Fruit fly (Drosophila melanogaster) whole organism, embryonic: ENCODE measurements around the gene Nf-YC.

Experiments
- Adf1 ChIP-seq: fragments of 200-800 bp; sonication (Bioruptor generic); IDR thresholded peaks from 2 replicates; pipeline ENCODE4 v1.3.6; 2022; ENCODE audit warnings: missing biosample characterization, missing genetic modification characterization
- Awh ChIP-seq: fragments of 200-800 bp; sonication (Bioruptor generic); IDR thresholded peaks from 2 replicates; pipeline ENCODE4, ENCODE4 v1.3.6; 2022; ENCODE audit warnings: missing biosample characterization, missing genetic modification characterization
- B-H2 ChIP-seq: fragments of 200-800 bp; sonication (Bioruptor generic); optimal IDR thresholded peaks from 2 replicates; lab custom pipeline; 2018; ENCODE audit warnings: missing biosample characterization, mild to moderate bottlenecking, missing genetic modification characterization
- BtbVII ChIP-seq: fragments of 200-800 bp; sonication (Bioruptor generic); optimal IDR thresholded peaks from 3 replicates; lab custom pipeline; 2017; ENCODE audit warnings: missing biosample characterization, mild to moderate bottlenecking, missing genetic modification characterization
- C15 ChIP-seq: fragments of 200-800 bp; sonication (Bioruptor generic); IDR thresholded peaks from 3 replicates; pipeline ENCODE4 v1.3.6; 2022; ENCODE audit warnings: missing biosample characterization, missing genetic modification characterization
- CG10462 ChIP-seq: fragments of 200-800 bp; sonication (Bioruptor generic); optimal IDR thresholded peaks from 2 replicates; lab custom pipeline; 2016; ENCODE audit warnings: missing biosample characterization, missing genetic modification characterization
- CG12219 ChIP-seq: fragments of 200-800 bp; sonication (Bioruptor generic); optimal IDR thresholded peaks from 3 replicates; lab custom pipeline; 2018; ENCODE audit warnings: missing biosample characterization, mild to moderate bottlenecking, missing genetic modification characterization
- CG12769 ChIP-seq: fragments of 200-800 bp; sonication (Bioruptor generic); optimal IDR thresholded peaks from 2 replicates; lab custom pipeline; 2019; ENCODE audit warnings: missing biosample characterization, mild to moderate bottlenecking, missing genetic modification characterization, moderate library complexity
- CG15011 ChIP-seq: fragments of 200-800 bp; sonication (Bioruptor generic); optimal IDR thresholded peaks from 3 replicates; lab custom pipeline; 2018; ENCODE audit warnings: missing biosample characterization, mild to moderate bottlenecking, missing genetic modification characterization
- CG1529 ChIP-seq: fragments of 200-800 bp; sonication (Bioruptor generic); optimal IDR thresholded peaks from 3 replicates; lab custom pipeline; 2018; ENCODE audit warnings: missing biosample characterization, missing genetic modification characterization
- CG1603 ChIP-seq: fragments of 200-800 bp; sonication (Bioruptor generic); optimal IDR thresholded peaks from 2 replicates; lab custom pipeline; 2019; ENCODE audit warnings: missing biosample characterization, mild to moderate bottlenecking, missing genetic modification characterization, moderate library complexity
- CG18011 ChIP-seq: fragments of 200-800 bp; sonication (Bioruptor generic); optimal IDR thresholded peaks from 2 replicates; lab custom pipeline; 2017; ENCODE audit warnings: missing biosample characterization, missing genetic modification characterization, mild to moderate bottlenecking, moderate library complexity, missing genotype
- CG1832 ChIP-seq: fragments of 200-800 bp; sonication (Bioruptor generic); optimal IDR thresholded peaks from 2 replicates; lab custom pipeline; 2017; ENCODE audit warnings: missing biosample characterization, mild to moderate bottlenecking, missing genetic modification characterization, inconsistent platforms
- CG2202 ChIP-seq: fragments of 200-800 bp; sonication (Bioruptor generic); optimal IDR thresholded peaks from 2 replicates; lab custom pipeline; 2018; ENCODE audit warnings: missing biosample characterization, mild to moderate bottlenecking, missing genetic modification characterization
- CG32532 ChIP-seq: fragments of 200-800 bp; sonication (Bioruptor generic); IDR thresholded peaks from 2 replicates; pipeline ENCODE4 v1.3.6; 2022; ENCODE audit warnings: missing biosample characterization, missing genetic modification characterization
- CG3726 ChIP-seq: fragments of 200-800 bp; sonication (Bioruptor generic); IDR thresholded peaks from 3 replicates; pipeline ENCODE4, ENCODE4 v1.3.6; 2022; ENCODE audit warnings: missing biosample characterization, missing genetic modification characterization
- CG7928 ChIP-seq: fragments of 200-800 bp; sonication (Bioruptor generic); optimal IDR thresholded peaks from 2 replicates; lab custom pipeline; 2017; ENCODE audit warnings: missing biosample characterization, mild to moderate bottlenecking, missing genetic modification characterization
- CG7963 ChIP-seq: fragments of 200-800 bp; sonication (Bioruptor generic); IDR thresholded peaks from 3 replicates; pipeline ENCODE4 v1.3.6; 2022; ENCODE audit warnings: missing biosample characterization, missing genetic modification characterization; ENCODE audit not compliant: partially characterized antibody
- CG9727 ChIP-seq: fragments of 200-800 bp; sonication (Bioruptor generic); optimal IDR thresholded peaks from 3 replicates; lab custom pipeline; 2017; ENCODE audit warnings: missing biosample characterization, mild to moderate bottlenecking, missing genetic modification characterization
- CG9876 ChIP-seq: fragments of 200-800 bp; sonication (Bioruptor generic); optimal IDR thresholded peaks from 2 replicates; lab custom pipeline; 2016; ENCODE audit warnings: missing biosample characterization, missing genetic modification characterization
- Dad ChIP-seq: fragments of 200-800 bp; sonication (Bioruptor generic); optimal IDR thresholded peaks from 3 replicates; lab custom pipeline; 2016; ENCODE audit warnings: missing biosample characterization, missing genetic modification characterization
- E2f2 ChIP-seq: fragments of 200-800 bp; sonication (Bioruptor generic); IDR thresholded peaks from 2 replicates; pipeline ENCODE4 v1.3.6; 2022; ENCODE audit warnings: missing biosample characterization, missing genetic modification characterization
- Hsf ChIP-seq: fragments of 200-800 bp; sonication (Bioruptor generic); optimal IDR thresholded peaks from 3 replicates; lab custom pipeline; 2016; ENCODE audit warnings: missing biosample characterization, missing genetic modification characterization
- MTF-1 ChIP-seq: fragments of 200-800 bp; sonication (Bioruptor generic); optimal IDR thresholded peaks from 2 replicates; lab custom pipeline; 2018; ENCODE audit warnings: missing biosample characterization, mild to moderate bottlenecking, missing genetic modification characterization, borderline replicate concordance
- Mad ChIP-seq: fragments of 200-800 bp; sonication (Bioruptor generic); optimal IDR thresholded peaks from 2 replicates; lab custom pipeline; 2016; ENCODE audit warnings: missing biosample characterization, missing genetic modification characterization
- Mrtf ChIP-seq: fragments of 200-800 bp; sonication (Bioruptor generic); IDR thresholded peaks from 3 replicates; pipeline ENCODE4 v1.3.6; 2022; ENCODE audit warnings: missing biosample characterization, missing genetic modification characterization
- Oli ChIP-seq: fragments of 200-800 bp; sonication (Bioruptor generic); optimal IDR thresholded peaks from 2 replicates; lab custom pipeline; 2018; ENCODE audit warnings: missing biosample characterization, mild to moderate bottlenecking, missing genetic modification characterization, moderate library complexity
- Sry-β ChIP-seq: fragments of 200-800 bp; sonication (Bioruptor generic); optimal IDR thresholded peaks from 2 replicates; lab custom pipeline; 2018; ENCODE audit warnings: missing biosample characterization, mild to moderate bottlenecking, missing genetic modification characterization, moderate library complexity
- ap ChIP-seq: fragments of 200-800 bp; sonication (Bioruptor generic); IDR thresholded peaks from 2 replicates; pipeline ENCODE4 v1.3.6; 2022; ENCODE audit warnings: missing biosample characterization, missing genetic modification characterization
- ara ChIP-seq: fragments of 200-800 bp; sonication (Bioruptor generic); IDR thresholded peaks from 2 replicates; pipeline ENCODE4 v1.3.6; 2022; ENCODE audit warnings: missing biosample characterization, missing genetic modification characterization
- bowl ChIP-seq: fragments of 200-800 bp; sonication (Bioruptor generic); IDR thresholded peaks from 2 replicates; pipeline ENCODE4 v1.3.6; 2022; ENCODE audit warnings: missing biosample characterization, missing genetic modification characterization
- emc ChIP-seq: fragments of 200-800 bp; sonication (Bioruptor generic); optimal IDR thresholded peaks from 2 replicates; lab custom pipeline; 2016; ENCODE audit warnings: missing biosample characterization, missing genetic modification characterization
- esg ChIP-seq: fragments of 200-800 bp; sonication (Bioruptor generic); conservative IDR thresholded peaks from 2 replicates; pipeline ENCODE4 v1.3.6; 2022; ENCODE audit warnings: missing biosample characterization, missing genetic modification characterization
- eve ChIP-seq, 2 experiments: fragments of >200 bp; optimal IDR thresholded peaks; 2 replicates each; lab custom pipeline; 2017; ENCODE audit warnings: missing biosample characterization in 2 of 2, missing genetic modification characterization in 2 of 2
- fru ChIP-seq: fragments of >200 bp; optimal IDR thresholded peaks from 2 replicates; lab custom pipeline; 2017
- ftz-f1 ChIP-seq: fragments of 200-800 bp; sonication (Bioruptor generic); optimal IDR thresholded peaks from 2 replicates; lab custom pipeline; 2016; ENCODE audit warnings: missing biosample characterization, missing genetic modification characterization
- gcm2 ChIP-seq: fragments of 200-800 bp; sonication (Bioruptor generic); optimal IDR thresholded peaks from 2 replicates; lab custom pipeline; 2016; ENCODE audit warnings: missing biosample characterization, missing genetic modification characterization
- gsb ChIP-seq: fragments of 200-800 bp; sonication (Bioruptor generic); IDR thresholded peaks from 2 replicates; pipeline ENCODE4 v1.3.6; 2022; ENCODE audit warnings: missing biosample characterization, missing genetic modification characterization
- hbn ChIP-seq: fragments of 200-800 bp; sonication (Bioruptor generic); IDR thresholded peaks from 2 replicates; pipeline ENCODE4 v1.3.6; 2022; ENCODE audit warnings: missing biosample characterization, missing genetic modification characterization; ENCODE audit not compliant: partially characterized antibody
- ind ChIP-seq: fragments of 200-800 bp; sonication (Bioruptor generic); optimal IDR thresholded peaks from 3 replicates; lab custom pipeline; 2016; ENCODE audit warnings: missing biosample characterization, missing genetic modification characterization
- kay ChIP-seq: fragments of 200-800 bp; sonication (Bioruptor generic); optimal IDR thresholded peaks from 2 replicates; lab custom pipeline; 2016; ENCODE audit warnings: missing biosample characterization, missing genetic modification characterization
- lbe ChIP-seq: fragments of 200-800 bp; sonication (Bioruptor generic); optimal IDR thresholded peaks from 2 replicates; lab custom pipeline; 2016; ENCODE audit warnings: missing biosample characterization, mild to moderate bottlenecking, missing genetic modification characterization
- pfk ChIP-seq: fragments of 200-800 bp; sonication (Bioruptor generic); optimal IDR thresholded peaks from 2 replicates; lab custom pipeline; 2018; ENCODE audit warnings: missing biosample characterization, mild to moderate bottlenecking, missing genetic modification characterization, moderate library complexity
- salm ChIP-seq: fragments of 200-800 bp; sonication (Bioruptor generic); optimal IDR thresholded peaks from 2 replicates; lab custom pipeline; 2018; ENCODE audit warnings: missing biosample characterization, mild to moderate bottlenecking, missing genetic modification characterization
- sim ChIP-seq: fragments of 200-800 bp; sonication (Bioruptor generic); IDR thresholded peaks from 2 replicates; pipeline ENCODE4 v1.3.6; 2022; ENCODE audit warnings: missing biosample characterization, missing genetic modification characterization
- sqz ChIP-seq: fragments of 200-800 bp; sonication (Bioruptor generic); optimal IDR thresholded peaks from 3 replicates; lab custom pipeline; 2018; ENCODE audit warnings: missing biosample characterization, mild to moderate bottlenecking, missing genetic modification characterization
- stc ChIP-seq: fragments of 200-800 bp; sonication (Bioruptor generic); IDR thresholded peaks from 2 replicates; pipeline ENCODE4 v1.3.6; 2022; ENCODE audit warnings: missing biosample characterization, missing genetic modification characterization
- toy ChIP-seq: fragments of 200-800 bp; sonication (Bioruptor generic); IDR thresholded peaks from 2 replicates; pipeline ENCODE4 v1.3.6; 2022; ENCODE audit warnings: missing biosample characterization, missing genetic modification characterization
- trem ChIP-seq: fragments of 200-800 bp; optimal IDR thresholded peaks from 3 replicates; lab custom pipeline; 2019; ENCODE audit warnings: missing biosample characterization, mild to moderate bottlenecking, missing genetic modification characterization, moderate library complexity
- zen ChIP-seq: fragments of 200-800 bp; sonication (Bioruptor generic); optimal IDR thresholded peaks from 3 replicates; lab custom pipeline; 2018; ENCODE audit warnings: missing biosample characterization, mild to moderate bottlenecking, missing genetic modification characterization, moderate library complexity
- zfh2 ChIP-seq: fragments of 200-800 bp; sonication (Bioruptor generic); optimal IDR thresholded peaks from 2 replicates; lab custom pipeline; 2016; ENCODE audit warnings: missing biosample characterization, missing genetic modification characterization

Nf-YC gene

dm6 chrX:6843841-6844440 lies 23.2 kb upstream of the Nf-YC start, which contains the start of the genes CG14435 and Tmf (continued):
- peak; percentile 76; the same call in 2 of the 3 replicates for TF ChIP-seq CG3726 (GFP tag; lab: Robert Waterston, UW)
- no peak; the same call in none of the 2 replicates for TF ChIP-seq hbn (GFP tag; lab: Robert Waterston, UW)
- peak; percentile 77 for TF ChIP-seq ara (GFP tag; lab: Robert Waterston, UW)
- TF ChIP-seq bowl = peak; percentile 66
- no peak for TF ChIP-seq CG12769 (tag; lab: Kevin White, UChicago)
- TF ChIP-seq ind = peak; percentile 82
- TF ChIP-seq gsb (GFP tag; lab: Robert Waterston, UW) = peak; percentile 64
- no peak for TF ChIP-seq pfk (GFP tag; lab: Kevin White, UChicago)
- TF ChIP-seq gcm2 (GFP tag; lab: Kevin White, UChicago) = no peak
- TF ChIP-seq CG18011 (GFP tag; lab: Kevin White, UChicago) = peak; percentile 60
- TF ChIP-seq C15 (GFP tag; lab: Robert Waterston, UW) = peak; percentile 27; the same call in 1 of the 3 replicates
- peak; percentile 56 for TF ChIP-seq salm (tag; lab: Kevin White, UChicago)
- peak; percentile 74 for TF ChIP-seq BtbVII
- TF ChIP-seq CG1529 (GFP tag; lab: Kevin White, UChicago) = peak; percentile 49
- TF ChIP-seq CG10462 = peak; percentile 58
- TF ChIP-seq ap (GFP tag; lab: Robert Waterston, UW) = peak; percentile 71
- no peak for TF ChIP-seq fru (lab: Kevin White, UChicago)
- peak; percentile 62 for TF ChIP-seq CG7928 (GFP tag; lab: Kevin White, UChicago)
- TF ChIP-seq sqz (GFP tag; lab: Kevin White, UChicago) = peak; percentile 50
- TF ChIP-seq lbe = peak; percentile 55
- TF ChIP-seq Mad (GFP tag; lab: Kevin White, UChicago) = peak; percentile 64
- TF ChIP-seq CG7963 (GFP tag; lab: Robert Waterston, UW) = no peak; the same call in 2 of the 3 replicates
- no peak for TF ChIP-seq eve (GFP tag; optimal IDR thresholded peaks at IDR 0.05; lab: Kevin White, UChicago)
- peak; percentile 78 for TF ChIP-seq stc (GFP tag; lab: Robert Waterston, UW)
- no peak; the same call in 1 of the 2 replicates for TF ChIP-seq Adf1 (GFP tag; lab: Robert Waterston, UW)
- no peak; the same call in 1 of the 2 replicates for TF ChIP-seq sim (GFP tag; lab: Robert Waterston, UW)
- TF ChIP-seq Mrtf (GFP tag; lab: Robert Waterston, UW) = peak; percentile 83; the same call in 2 of the 3 replicates
- peak; percentile 79 for TF ChIP-seq zen (tag; lab: Kevin White, UChicago)
- TF ChIP-seq CG1832 (GFP tag; lab: Kevin White, UChicago) = no peak
- TF ChIP-seq Oli (tag; lab: Kevin White, UChicago) = peak; percentile 83
- TF ChIP-seq E2f2 (GFP tag; lab: Robert Waterston, UW) = peak; percentile 62
- TF ChIP-seq ftz-f1 = no peak
- TF ChIP-seq CG2202 (tag; lab: Kevin White, UChicago) = peak; percentile 19
- peak; percentile 58 for TF ChIP-seq kay
- TF ChIP-seq Hsf (GFP tag; lab: Kevin White, UChicago) = peak; percentile 74
- TF ChIP-seq B-H2 (GFP tag; lab: Kevin White, UChicago) = peak; percentile 84
- peak; percentile 51 for TF ChIP-seq Dad (GFP tag; lab: Kevin White, UChicago)
- TF ChIP-seq Sry-β (GFP tag; lab: Kevin White, UChicago) = peak; percentile 65
- peak; percentile 76 for TF ChIP-seq trem (tag; lab: Kevin White, UChicago)
- TF ChIP-seq zfh2 = peak; percentile 74
- peak; percentile 65 for TF ChIP-seq toy (GFP tag; lab: Robert Waterston, UW)
- TF ChIP-seq CG9727 (GFP tag; lab: Kevin White, UChicago) = peak; percentile 88
- TF ChIP-seq esg (GFP tag; lab: Robert Waterston, UW) = peak; percentile 85
- TF ChIP-seq MTF-1 (GFP tag; lab: Kevin White, UChicago) = peak; percentile 32
- peak; percentile 90 for TF ChIP-seq CG32532 (GFP tag; lab: Robert Waterston, UW)
- TF ChIP-seq CG1603 = no peak
- TF ChIP-seq CG9876 = no peak
- peak; percentile 49 for TF ChIP-seq CG12219 (GFP tag; lab: Kevin White, UChicago)
- TF ChIP-seq emc (GFP tag; lab: Kevin White, UChicago) = no peak
- TF ChIP-seq CG15011 (GFP tag; lab: Kevin White, UChicago) = no peak
- peak; percentile 60; the same call in 1 of the 2 replicates for TF ChIP-seq Awh (GFP tag; lab: Robert Waterston, UW)
